Fruit fly (Drosophila melanogaster): ENCODE data around the gene CG33725.

The CG33725 gene

dm6 chr3L:12482917-12483316 lies 508 bp downstream of the CG33725 start (continued):
- peak; percentile 89 for TF ChIP-seq CoRest (tag; optimal IDR thresholded peaks at IDR 0.05)
- TF ChIP-seq tna (GFP tag; IDR thresholded peaks at IDR 0.05; ENCODE audit: partially characterized antibody), result no peak
- no peak for TF ChIP-seq fru (optimal IDR thresholded peaks at IDR 0.05)
- TF ChIP-seq hbn (GFP tag; IDR thresholded peaks at IDR 0.05; ENCODE audit: partially characterized antibody), result no peak
- peak; percentile 72 for TF ChIP-seq HHEX (GFP tag; optimal IDR thresholded peaks at IDR 0.05)
- peak; percentile 45; the same call in 1 of the 2 replicates for TF ChIP-seq esg (GFP tag; conservative IDR thresholded peaks at IDR 0.05)
- no peak for TF ChIP-seq otp (GFP tag; IDR thresholded peaks at IDR 0.05)
- no peak for TF ChIP-seq Elba2 (GFP tag; optimal IDR thresholded peaks at IDR 0.05)
- peak; percentile 3 for TF ChIP-seq psq (GFP tag; optimal IDR thresholded peaks at IDR 0.05)
- no peak for TF ChIP-seq Kr (GFP tag; optimal IDR thresholded peaks at IDR 0.05)
- peak; percentile 16 for TF ChIP-seq tap (tag; optimal IDR thresholded peaks at IDR 0.05)
- no peak for TF ChIP-seq CG7928 (GFP tag; optimal IDR thresholded peaks at IDR 0.05)
- peak; percentile 64 for TF ChIP-seq Mad (GFP tag; optimal IDR thresholded peaks at IDR 0.05)
- TF ChIP-seq sug (tag; optimal IDR thresholded peaks at IDR 0.05), result peak; percentile 51
- TF ChIP-seq ttk (GFP tag; IDR thresholded peaks at IDR 0.05), result peak; percentile 59
- TF ChIP-seq pho (GFP tag; optimal IDR thresholded peaks at IDR 0.05), result no peak
- TF ChIP-seq CG4404 (GFP tag; IDR thresholded peaks at IDR 0.05), result peak; percentile 33; the same call in 1 of the 2 replicates
- TF ChIP-seq CG17568 (GFP tag; optimal IDR thresholded peaks at IDR 0.05), result peak; percentile 33
- no peak for TF ChIP-seq sd (tag; optimal IDR thresholded peaks at IDR 0.05)
- TF ChIP-seq CG13624 (GFP tag; optimal IDR thresholded peaks at IDR 0.05), result peak; percentile 23
- TF ChIP-seq CG3726 (GFP tag; IDR thresholded peaks at IDR 0.05), result no peak
- TF ChIP-seq gem (tag; optimal IDR thresholded peaks at IDR 0.05), result peak; percentile 86
- peak; percentile 55 for TF ChIP-seq NC2β (GFP tag; optimal IDR thresholded peaks at IDR 0.05)
- no peak for TF ChIP-seq Neu2 (GFP tag; optimal IDR thresholded peaks at IDR 0.05; ENCODE audit: borderline replicate concordance)
- peak; percentile 69 for TF ChIP-seq Blimp-1 (GFP tag; optimal IDR thresholded peaks at IDR 0.05)
- TF ChIP-seq CG17802 (tag; optimal IDR thresholded peaks at IDR 0.05), result no peak
- TF ChIP-seq CG8478 (optimal IDR thresholded peaks at IDR 0.05), result no peak
- no peak for TF ChIP-seq CG14965 (GFP tag; optimal IDR thresholded peaks at IDR 0.05; ENCODE audit: borderline replicate concordance)
- TF ChIP-seq en (GFP tag; optimal IDR thresholded peaks at IDR 0.05), result no peak
- peak; percentile 78 for TF ChIP-seq CG13296 (GFP tag; optimal IDR thresholded peaks at IDR 0.05)
- TF ChIP-seq sna (GFP tag; IDR thresholded peaks at IDR 0.05; ENCODE audit: partially characterized antibody), result no peak
- peak; percentile 54 for TF ChIP-seq dmrt11E (tag; optimal IDR thresholded peaks at IDR 0.05)
- peak; percentile 28 for TF ChIP-seq CG10274 (GFP tag; optimal IDR thresholded peaks at IDR 0.05)
- TF ChIP-seq MTF-1 (GFP tag; optimal IDR thresholded peaks at IDR 0.05; ENCODE audit: borderline replicate concordance), result no peak
- peak; percentile 60 for TF ChIP-seq CG14441 (GFP tag; IDR thresholded peaks at IDR 0.05)
- peak; percentile 42 for TF ChIP-seq jing (GFP tag; optimal IDR thresholded peaks at IDR 0.05)
- no peak; the same call in 1 of the 2 replicates for TF ChIP-seq CG31224 (GFP tag; IDR thresholded peaks at IDR 0.05)
- TF ChIP-seq CG10543 (GFP tag; optimal IDR thresholded peaks at IDR 0.05), result peak; percentile 18
- peak; percentile 27 for TF ChIP-seq CG3838 (GFP tag; optimal IDR thresholded peaks at IDR 0.05)
- TF ChIP-seq CG12071 (GFP tag; optimal IDR thresholded peaks at IDR 0.05), result peak; percentile 9
- TF ChIP-seq NfI (GFP tag; optimal IDR thresholded peaks at IDR 0.05), result peak; percentile 63
- peak; percentile 69 for TF ChIP-seq CG8388 (GFP tag; optimal IDR thresholded peaks at IDR 0.05)
- TF ChIP-seq CG18011 (GFP tag; optimal IDR thresholded peaks at IDR 0.05), result peak; percentile 7
- TF ChIP-seq dmrt99B (tag; optimal IDR thresholded peaks at IDR 0.05), result peak; percentile 92
- peak; percentile 65 for TF ChIP-seq ems (GFP tag; optimal IDR thresholded peaks at IDR 0.05)
- TF ChIP-seq Lpt (GFP tag; optimal IDR thresholded peaks at IDR 0.05), result no peak
- TF ChIP-seq CG13775 (GFP tag; optimal IDR thresholded peaks at IDR 0.05), result peak; percentile 70
- peak; percentile 60 for TF ChIP-seq Hmr (GFP tag; optimal IDR thresholded peaks at IDR 0.05)
- no peak for TF ChIP-seq CG1024 (GFP tag; IDR thresholded peaks at IDR 0.05)
- peak; percentile 70 for TF ChIP-seq lilli (GFP tag; optimal IDR thresholded peaks at IDR 0.05)
- TF ChIP-seq CG6654 (GFP tag; optimal IDR thresholded peaks at IDR 0.05), result peak; percentile 20
